1 fruit fly cellular context compared by ENCODE assay signal in the genomic region with DNA sequence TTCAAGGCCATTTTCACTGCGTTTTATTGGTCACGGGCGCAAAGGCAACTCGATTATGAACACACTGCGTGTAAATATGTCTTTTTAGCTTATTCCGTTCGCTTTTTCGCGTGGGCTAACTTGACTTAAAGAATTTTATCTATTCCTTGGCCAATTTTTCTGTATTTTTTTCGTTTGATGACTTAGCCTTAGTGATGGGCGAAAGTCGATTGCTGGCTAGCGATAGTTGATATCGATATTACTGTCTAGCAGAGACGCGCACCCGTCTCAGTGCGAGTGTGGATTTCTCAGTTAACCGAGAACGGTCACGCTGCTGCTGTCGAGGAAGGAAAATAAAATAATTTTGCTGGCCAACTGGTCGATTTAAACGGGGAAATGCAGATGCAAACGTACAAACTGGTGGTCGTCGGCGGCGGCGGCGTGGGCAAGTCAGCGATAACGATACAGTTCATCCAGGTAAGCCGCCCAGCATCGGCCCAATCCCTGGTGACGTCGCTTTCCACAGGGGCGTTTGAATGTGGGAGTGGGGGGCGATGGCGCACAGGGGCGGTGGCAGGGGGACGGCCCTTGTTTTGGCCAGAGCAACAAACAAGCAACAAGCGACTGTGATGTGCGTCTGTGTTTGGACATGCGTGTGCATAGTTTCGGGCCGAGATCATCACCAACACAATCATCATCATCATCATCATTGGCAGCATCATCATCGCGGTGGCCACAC.
A peak's percentile ranks its signal among the peaks of the same experiment; 100 is the strongest.
TF ChIP-seq lines count a peak whose summit lies in the region.

A gene (minus strand): TSS at position 193 of the 718 bp plus-strand sequence.
A gene (plus strand): TSS at position 273 of the 718 bp plus-strand sequence.

TF ChIP-seq in whole organism, embryonic, 481 proteins besides CTCF, POLR2A, EP300 and RAD21 (continued from another document and continues in another):
- TF ChIP-seq pfk (GFP tag; optimal IDR thresholded peaks at IDR 0.05; lab: Kevin White, UChicago), result no peak
- TF ChIP-seq B-H2 (GFP tag; optimal IDR thresholded peaks at IDR 0.05; lab: Kevin White, UChicago), result no peak
- TF ChIP-seq zen2 (GFP tag; IDR thresholded peaks at IDR 0.05; lab: Robert Waterston, UW; ENCODE audit: partially characterized antibody), result no peak; the same call in 1 of the 3 replicates
- TF ChIP-seq cg (GFP tag; optimal IDR thresholded peaks at IDR 0.05; lab: Kevin White, UChicago), result peak; percentile 35
- TF ChIP-seq CG15696 (tag; optimal IDR thresholded peaks at IDR 0.05; lab: Kevin White, UChicago), result no peak
- TF ChIP-seq CG6689 (GFP tag; IDR thresholded peaks at IDR 0.05; lab: Robert Waterston, UW), result 0 out of 2 replicates have a peak, but pooled peaks have one; percentile 22
- TF ChIP-seq CG17385 (GFP tag; optimal IDR thresholded peaks at IDR 0.05; lab: Kevin White, UChicago), result no peak
- peak; percentile 96 for TF ChIP-seq ftz-f1 (GFP tag; optimal IDR thresholded peaks at IDR 0.05; lab: Kevin White, UChicago)
- no peak for TF ChIP-seq Usf (GFP tag; optimal IDR thresholded peaks at IDR 0.05; lab: Kevin White, UChicago)
- TF ChIP-seq Gug (GFP tag; IDR thresholded peaks at IDR 0.05; lab: Robert Waterston, UW), result no peak
- peak in 1 of 2 experiments; percentile 15 for TF ChIP-seq Eip74EF (GFP tag; optimal IDR thresholded peaks at IDR 0.05; lab: Kevin White, UChicago)
- peak; percentile 61 for TF ChIP-seq CG8924 (tag; optimal IDR thresholded peaks at IDR 0.05; lab: Kevin White, UChicago)
- peak; percentile 78 for TF ChIP-seq CG33213 (GFP tag; optimal IDR thresholded peaks at IDR 0.05; lab: Kevin White, UChicago)
- no peak for TF ChIP-seq crc (GFP tag; optimal IDR thresholded peaks at IDR 0.05; lab: Kevin White, UChicago)
- TF ChIP-seq lov (optimal IDR thresholded peaks at IDR 0.05; lab: Kevin White, UChicago), result no peak
- no peak for TF ChIP-seq lov (GFP tag; IDR thresholded peaks at IDR 0.05; lab: Robert Waterston, UW)
- no peak for TF ChIP-seq tx (GFP tag; optimal IDR thresholded peaks at IDR 0.05; lab: Kevin White, UChicago)
- TF ChIP-seq CG8281 (tag; optimal IDR thresholded peaks at IDR 0.05; lab: Kevin White, UChicago), result no peak
- TF ChIP-seq toy (GFP tag; IDR thresholded peaks at IDR 0.05; lab: Robert Waterston, UW), result no peak
- no peak for TF ChIP-seq fd64A (GFP tag; optimal IDR thresholded peaks at IDR 0.05; lab: Kevin White, UChicago)
- peak; percentile 81 for TF ChIP-seq bbx (GFP tag; IDR thresholded peaks at IDR 0.05; lab: Robert Waterston, UW; ENCODE audit: partially characterized antibody)
- no peak for TF ChIP-seq Vsx1 (GFP tag; optimal IDR thresholded peaks at IDR 0.05; lab: Kevin White, UChicago)
- TF ChIP-seq gt (GFP tag; IDR thresholded peaks at IDR 0.05; lab: Robert Waterston, UW), result no peak
- no peak for TF ChIP-seq corto (GFP tag; optimal IDR thresholded peaks at IDR 0.05; lab: Kevin White, UChicago)
- no peak for TF ChIP-seq Sry-β (GFP tag; optimal IDR thresholded peaks at IDR 0.05; lab: Kevin White, UChicago)
- TF ChIP-seq CG8388 (GFP tag; optimal IDR thresholded peaks at IDR 0.05; lab: Kevin White, UChicago), result no peak
- TF ChIP-seq wor (GFP tag; IDR thresholded peaks at IDR 0.05; lab: Robert Waterston, UW), result no peak
- TF ChIP-seq grau (tag; optimal IDR thresholded peaks at IDR 0.05; lab: Kevin White, UChicago), result peak; percentile 38
- TF ChIP-seq CG13123 (GFP tag; optimal IDR thresholded peaks at IDR 0.05; lab: Kevin White, UChicago), result no peak
- no peak for TF ChIP-seq CG5180 (GFP tag; optimal IDR thresholded peaks at IDR 0.05; lab: Kevin White, UChicago)
- no peak for TF ChIP-seq CG14667 (GFP tag; IDR thresholded peaks at IDR 0.05; lab: Robert Waterston, UW)
- TF ChIP-seq CG18476 (GFP tag; optimal IDR thresholded peaks at IDR 0.05; lab: Kevin White, UChicago), result no peak
- peak; percentile 15 for TF ChIP-seq CG7786 (GFP tag; optimal IDR thresholded peaks at IDR 0.05; lab: Kevin White, UChicago)
- no peak for TF ChIP-seq Hr3 (GFP tag; optimal IDR thresholded peaks at IDR 0.05; lab: Kevin White, UChicago)
- no peak for TF ChIP-seq HLHmδ (GFP tag; optimal IDR thresholded peaks at IDR 0.05; lab: Kevin White, UChicago)
- no peak for TF ChIP-seq CG4282 (GFP tag; optimal IDR thresholded peaks at IDR 0.05; lab: Kevin White, UChicago)
- TF ChIP-seq Bgb (GFP tag; IDR thresholded peaks at IDR 0.05; lab: Robert Waterston, UW; ENCODE audit: partially characterized antibody), result peak; percentile 89
- no peak for TF ChIP-seq Asciz (GFP tag; optimal IDR thresholded peaks at IDR 0.05; lab: Kevin White, UChicago)
- TF ChIP-seq CG7745 (tag; optimal IDR thresholded peaks at IDR 0.05; lab: Kevin White, UChicago), result no peak
- TF ChIP-seq CG14710 (tag; optimal IDR thresholded peaks at IDR 0.05; lab: Kevin White, UChicago), result peak; percentile 81
- no peak for TF ChIP-seq CG12071 (GFP tag; optimal IDR thresholded peaks at IDR 0.05; lab: Kevin White, UChicago)
- no peak for TF ChIP-seq nom (GFP tag; optimal IDR thresholded peaks at IDR 0.05; lab: Kevin White, UChicago)
- no peak for TF ChIP-seq CG7372 (GFP tag; IDR thresholded peaks at IDR 0.05; lab: Robert Waterston, UW)
- TF ChIP-seq CG4854 (GFP tag; optimal IDR thresholded peaks at IDR 0.05; lab: Kevin White, UChicago), result peak; percentile 13
- no peak for TF ChIP-seq Bdp1 (GFP tag; optimal IDR thresholded peaks at IDR 0.05; lab: Kevin White, UChicago)
- TF ChIP-seq h (optimal IDR thresholded peaks at IDR 0.05; lab: Kevin White, UChicago), result no peak
- no peak for TF ChIP-seq CG6854 (GFP tag; optimal IDR thresholded peaks at IDR 0.05; lab: Kevin White, UChicago)
- peak; percentile 98 for TF ChIP-seq BEAF-32 (GFP tag; optimal IDR thresholded peaks at IDR 0.05; lab: Kevin White, UChicago)
- TF ChIP-seq CG9215 (GFP tag; IDR thresholded peaks at IDR 0.05; lab: Robert Waterston, UW), result no peak
- TF ChIP-seq CG6272 (GFP tag; IDR thresholded peaks at IDR 0.05; lab: Robert Waterston, UW), result 0 out of 2 replicates have a peak, but pooled peaks have one; percentile 12
- peak; percentile 47 for TF ChIP-seq PHDP (tag; optimal IDR thresholded peaks at IDR 0.05; lab: Kevin White, UChicago)
- TF ChIP-seq cas (GFP tag; IDR thresholded peaks at IDR 0.05; lab: Robert Waterston, UW), result no peak
- peak; percentile 75 for TF ChIP-seq Nf-YC (tag; optimal IDR thresholded peaks at IDR 0.05; lab: Kevin White, UChicago)
- peak; percentile 11 for TF ChIP-seq CG1647 (GFP tag; optimal IDR thresholded peaks at IDR 0.05; lab: Kevin White, UChicago)
- no peak for TF ChIP-seq aop (GFP tag; IDR thresholded peaks at IDR 0.05; lab: Robert Waterston, UW)
- TF ChIP-seq Taf1 (GFP tag; IDR thresholded peaks at IDR 0.05; lab: Robert Waterston, UW), result no peak
- no peak for TF ChIP-seq Hmx (GFP tag; optimal IDR thresholded peaks at IDR 0.05; lab: Kevin White, UChicago)
- TF ChIP-seq ttk (GFP tag; IDR thresholded peaks at IDR 0.05; lab: Robert Waterston, UW), result no peak
- TF ChIP-seq onecut (GFP tag; IDR thresholded peaks at IDR 0.05; lab: Robert Waterston, UW), result 0 out of 2 replicates have a peak, but pooled peaks have one; percentile 1
- peak; percentile 79 for TF ChIP-seq CG15514 (GFP tag; optimal IDR thresholded peaks at IDR 0.05; lab: Kevin White, UChicago)
- no peak for TF ChIP-seq CG7357 (GFP tag; IDR thresholded peaks at IDR 0.05; lab: Robert Waterston, UW)
- no peak for TF ChIP-seq CG13296 (GFP tag; optimal IDR thresholded peaks at IDR 0.05; lab: Kevin White, UChicago)
- TF ChIP-seq CG5953 (GFP tag; IDR thresholded peaks at IDR 0.05; lab: Robert Waterston, UW), result no peak
- TF ChIP-seq CG18619 (GFP tag; optimal IDR thresholded peaks at IDR 0.05; lab: Kevin White, UChicago), result no peak
- TF ChIP-seq rib (GFP tag; IDR thresholded peaks at IDR 0.05; lab: Robert Waterston, UW), result no peak
- peak; percentile 29 for TF ChIP-seq unpg (GFP tag; optimal IDR thresholded peaks at IDR 0.05; lab: Kevin White, UChicago)
- TF ChIP-seq tll (GFP tag; optimal IDR thresholded peaks at IDR 0.05; lab: Kevin White, UChicago), result peak in 1 of 2 experiments; percentile 56
- TF ChIP-seq Six4 (GFP tag; optimal IDR thresholded peaks at IDR 0.05; lab: Kevin White, UChicago), result no peak
- peak; percentile 13; the same call in 1 of the 2 replicates for TF ChIP-seq slbo (GFP tag; IDR thresholded peaks at IDR 0.05; lab: Robert Waterston, UW)
- no peak for TF ChIP-seq kah (GFP tag; optimal IDR thresholded peaks at IDR 0.05; lab: Kevin White, UChicago)
- TF ChIP-seq sens (GFP tag; lab: Kevin White, UChicago), result peak; percentile 90
- TF ChIP-seq CG34422 (GFP tag; IDR thresholded peaks at IDR 0.05; lab: Robert Waterston, UW), result peak; percentile 57; the same call in 2 of the 3 replicates
- TF ChIP-seq Nf-YB (GFP tag; optimal IDR thresholded peaks at IDR 0.05; lab: Kevin White, UChicago), result peak; percentile 35
- TF ChIP-seq HmgD (GFP tag; optimal IDR thresholded peaks at IDR 0.05; lab: Kevin White, UChicago), result peak; percentile 75
- TF ChIP-seq CG31441 (GFP tag; IDR thresholded peaks at IDR 0.05; lab: Robert Waterston, UW), result peak; percentile 30; the same call in 1 of the 2 replicates
- TF ChIP-seq CG9876 (GFP tag; optimal IDR thresholded peaks at IDR 0.05; lab: Kevin White, UChicago), result no peak
- TF ChIP-seq Rx (GFP tag; IDR thresholded peaks at IDR 0.05; lab: Robert Waterston, UW), result no peak
- 0 out of 4 replicates have a peak, but pooled peaks have one; percentile 63 for TF ChIP-seq chinmo (GFP tag; IDR thresholded peaks at IDR 0.05; lab: Robert Waterston, UW; ENCODE audit: partially characterized antibody)
- peak; percentile 5 for TF ChIP-seq CG17359 (tag; optimal IDR thresholded peaks at IDR 0.05; lab: Kevin White, UChicago)
- peak; percentile 22 for TF ChIP-seq ERR (GFP tag; optimal IDR thresholded peaks at IDR 0.05; lab: Kevin White, UChicago)
- TF ChIP-seq sqz (GFP tag; optimal IDR thresholded peaks at IDR 0.05; lab: Kevin White, UChicago), result peak; percentile 94
- TF ChIP-seq al (GFP tag; IDR thresholded peaks at IDR 0.05; lab: Robert Waterston, UW), result no peak
- TF ChIP-seq chn (GFP tag; optimal IDR thresholded peaks at IDR 0.05; lab: Kevin White, UChicago), result peak; percentile 51
- TF ChIP-seq CG10979 (tag; optimal IDR thresholded peaks at IDR 0.05; lab: Kevin White, UChicago), result no peak
- TF ChIP-seq luna (GFP tag; optimal IDR thresholded peaks at IDR 0.05; lab: Kevin White, UChicago), result peak; percentile 32
- TF ChIP-seq lmd (GFP tag; IDR thresholded peaks at IDR 0.05; lab: Robert Waterston, UW), result no peak
- TF ChIP-seq CG6254 (GFP tag; optimal IDR thresholded peaks at IDR 0.05; lab: Kevin White, UChicago), result no peak
- no peak for TF ChIP-seq fd3F (GFP tag; optimal IDR thresholded peaks at IDR 0.05; lab: Kevin White, UChicago)
- peak; percentile 46 for TF ChIP-seq CG3163 (GFP tag; optimal IDR thresholded peaks at IDR 0.05; lab: Kevin White, UChicago)
- no peak for TF ChIP-seq Ssrp (tag; optimal IDR thresholded peaks at IDR 0.05; lab: Kevin White, UChicago)
- TF ChIP-seq CG10462 (GFP tag; optimal IDR thresholded peaks at IDR 0.05; lab: Kevin White, UChicago), result no peak
- TF ChIP-seq CG1529 (GFP tag; optimal IDR thresholded peaks at IDR 0.05; lab: Kevin White, UChicago), result no peak
- TF ChIP-seq CG1602 (GFP tag; optimal IDR thresholded peaks at IDR 0.05; lab: Kevin White, UChicago), result no peak
- TF ChIP-seq MTF-1 (GFP tag; optimal IDR thresholded peaks at IDR 0.05; lab: Kevin White, UChicago; ENCODE audit: borderline replicate concordance), result peak; percentile 82
- no peak for TF ChIP-seq NFAT (GFP tag; IDR thresholded peaks at IDR 0.05; lab: Robert Waterston, UW)
- no peak for TF ChIP-seq trh (GFP tag; optimal IDR thresholded peaks at IDR 0.05; lab: Kevin White, UChicago)
- TF ChIP-seq CG10431 (GFP tag; optimal IDR thresholded peaks at IDR 0.05; lab: Kevin White, UChicago), result no peak
- TF ChIP-seq maf-S (GFP tag; optimal IDR thresholded peaks at IDR 0.05; lab: Kevin White, UChicago), result no peak
- TF ChIP-seq Fer2 (tag; optimal IDR thresholded peaks at IDR 0.05; lab: Kevin White, UChicago), result no peak
- no peak for TF ChIP-seq CG8944 (GFP tag; optimal IDR thresholded peaks at IDR 0.05; lab: Kevin White, UChicago)
- TF ChIP-seq CG16815 (GFP tag; optimal IDR thresholded peaks at IDR 0.05; lab: Kevin White, UChicago), result no peak
- TF ChIP-seq yki (optimal IDR thresholded peaks at IDR 0.05; lab: Kevin White, UChicago), result no peak
- TF ChIP-seq schlank (tag; optimal IDR thresholded peaks at IDR 0.05; lab: Kevin White, UChicago), result no peak
- TF ChIP-seq ham (GFP tag; IDR thresholded peaks at IDR 0.05; lab: Robert Waterston, UW), result no peak
- TF ChIP-seq TFAM (GFP tag; optimal IDR thresholded peaks at IDR 0.05; lab: Kevin White, UChicago), result no peak
- TF ChIP-seq az2 (GFP tag; optimal IDR thresholded peaks at IDR 0.05; lab: Kevin White, UChicago), result no peak
- no peak for TF ChIP-seq gem (tag; optimal IDR thresholded peaks at IDR 0.05; lab: Kevin White, UChicago)
- peak; percentile 20 for TF ChIP-seq NK7.1 (GFP tag; optimal IDR thresholded peaks at IDR 0.05; lab: Kevin White, UChicago)
- peak; percentile 49 for TF ChIP-seq sug (tag; optimal IDR thresholded peaks at IDR 0.05; lab: Kevin White, UChicago)
- peak; percentile 63; the same call in 2 of the 3 replicates for TF ChIP-seq vnd (GFP tag; IDR thresholded peaks at IDR 0.05; lab: Robert Waterston, UW; ENCODE audit: partially characterized antibody)
- no peak for TF ChIP-seq chif (GFP tag; optimal IDR thresholded peaks at IDR 0.05; lab: Kevin White, UChicago)
- no peak for TF ChIP-seq vfl (GFP tag; optimal IDR thresholded peaks at IDR 0.05; lab: Kevin White, UChicago)
- no peak for TF ChIP-seq CG4424 (GFP tag; optimal IDR thresholded peaks at IDR 0.05; lab: Kevin White, UChicago)
- no peak for TF ChIP-seq sc (optimal IDR thresholded peaks at IDR 0.05; lab: Kevin White, UChicago)
- no peak for TF ChIP-seq sc (GFP tag; optimal IDR thresholded peaks at IDR 0.05; lab: Kevin White, UChicago)
- TF ChIP-seq Scr (GFP tag; IDR thresholded peaks at IDR 0.05; lab: Robert Waterston, UW; ENCODE audit: partially characterized antibody), result peak; percentile 85
- no peak for TF ChIP-seq CG11456 (GFP tag; IDR thresholded peaks at IDR 0.05; lab: Robert Waterston, UW)
- no peak for TF ChIP-seq wek (GFP tag; optimal IDR thresholded peaks at IDR 0.05; lab: Kevin White, UChicago)
- no peak for TF ChIP-seq D19A (tag; optimal IDR thresholded peaks at IDR 0.05; lab: Kevin White, UChicago)
- TF ChIP-seq Side (GFP tag; optimal IDR thresholded peaks at IDR 0.05; lab: Kevin White, UChicago), result no peak
- no peak for TF ChIP-seq CG3281 (GFP tag; optimal IDR thresholded peaks at IDR 0.05; lab: Kevin White, UChicago)
- no peak for TF ChIP-seq CG8359 (GFP tag; optimal IDR thresholded peaks at IDR 0.05; lab: Kevin White, UChicago; ENCODE audit: borderline replicate concordance)
- TF ChIP-seq Optix (GFP tag; IDR thresholded peaks at IDR 0.05; lab: Robert Waterston, UW), result no peak
- TF ChIP-seq Opbp (GFP tag; IDR thresholded peaks at IDR 0.05; lab: Robert Waterston, UW; ENCODE audit: partially characterized antibody), result peak; percentile 92
